Worm (Caenorhabditis elegans) whole organism, early embryonic: ENCODE data around the gene Y39G8B.9.
"Not testable (repeated sequence)": the region's sequence is repeated elsewhere in the genome, so short reads cannot be mapped to it uniquely, and the experiment has no call there.

Source experiments
- B0310.2 ChIP-seq: sonication (generic microtip); optimal IDR thresholded peaks from 2 replicates; lab custom pipeline; 2016; ENCODE audit warnings: mild to moderate bottlenecking, missing genetic modification characterization, missing compliant biosample characterization
- F13C5.2 ChIP-seq: sonication (generic microtip); optimal IDR thresholded peaks from 2 replicates; lab custom pipeline; 2017; ENCODE audit warnings: mild to moderate bottlenecking, missing genetic modification characterization, inconsistent platforms, missing compliant biosample characterization
- aly-1 ChIP-seq: sonication (generic microtip); optimal IDR thresholded peaks from 2 replicates; lab custom pipeline; 2016; ENCODE audit warnings: missing genetic modification characterization, missing compliant biosample characterization
- ama-1 ChIP-seq: fragments of 150-350 bp; optimal IDR thresholded peaks from 2 replicates; lab custom pipeline; 2014
- ceh-13 ChIP-seq: fragments of 200-800 bp; sonication (Bioruptor generic); optimal IDR thresholded peaks from 2 replicates; lab custom pipeline; 2018; ENCODE audit warnings: mild to moderate bottlenecking, missing genetic modification characterization, missing compliant biosample characterization
- ceh-36 ChIP-seq: sonication (generic microtip); optimal IDR thresholded peaks from 2 replicates; lab custom pipeline; 2016; ENCODE audit warnings: missing genetic modification characterization, inconsistent platforms, missing compliant biosample characterization
- ets-7 ChIP-seq: sonication (generic microtip); optimal IDR thresholded peaks from 2 replicates; lab custom pipeline; 2016; ENCODE audit warnings: missing genotype, missing genetic modification characterization, missing compliant biosample characterization
- flt-1 ChIP-seq: fragments of 200-800 bp; sonication (Bioruptor generic); IDR thresholded peaks from 2 replicates; pipeline ENCODE4 v1.3.6; 2022; ENCODE audit warnings: missing genetic modification characterization, missing compliant biosample characterization
- hmbx-1 ChIP-seq: sonication (generic microtip); optimal IDR thresholded peaks from 2 replicates; lab custom pipeline; 2016; ENCODE audit warnings: mild to moderate bottlenecking, missing genetic modification characterization, missing compliant biosample characterization
- hmg-4 ChIP-seq: fragments of 200-800 bp; sonication (Bioruptor generic); optimal IDR thresholded peaks from 2 replicates; lab custom pipeline; 2018; ENCODE audit warnings: mild to moderate bottlenecking, missing genetic modification characterization, missing compliant biosample characterization
- hnd-1 ChIP-seq: sonication (generic microtip); optimal IDR thresholded peaks from 2 replicates; lab custom pipeline; 2016; ENCODE audit warnings: missing genetic modification characterization, missing compliant biosample characterization
- pes-1 ChIP-seq: fragments of 200-800 bp; sonication (Bioruptor generic); IDR thresholded peaks from 2 replicates; pipeline ENCODE4 v1.3.6; 2022; ENCODE audit warnings: missing genetic modification reagents, missing genetic modification characterization, missing compliant biosample characterization
- scrt-1 ChIP-seq: fragments of 200-800 bp; sonication (Bioruptor generic); IDR thresholded peaks from 2 replicates; pipeline ENCODE4 v1.3.6; 2022; ENCODE audit warnings: missing genetic modification characterization, missing compliant biosample characterization
- sea-1 ChIP-seq: fragments of 200-800 bp; sonication (Bioruptor generic); conservative IDR thresholded peaks from 2 replicates; pipeline ENCODE4 v1.3.6; 2022; ENCODE audit warnings: missing genetic modification characterization, missing compliant biosample characterization
- tbx-11 ChIP-seq: fragments of 200-800 bp; sonication (Bioruptor generic); IDR thresholded peaks from 2 replicates; pipeline ENCODE4 v1.3.6; 2022; ENCODE audit warnings: missing genetic modification characterization, missing compliant biosample characterization
- tbx-37 ChIP-seq: fragments of 200-800 bp; sonication (Bioruptor generic); conservative IDR thresholded peaks from 2 replicates; pipeline ENCODE4 v1.3.6; 2022; ENCODE audit warnings: missing genetic modification reagents, missing genetic modification characterization, missing compliant biosample characterization
- tra-4 ChIP-seq: sonication (generic microtip); optimal IDR thresholded peaks from 2 replicates; lab custom pipeline; 2017; ENCODE audit warnings: missing genetic modification characterization, missing compliant biosample characterization

Gene Y39G8B.9

DNA sequence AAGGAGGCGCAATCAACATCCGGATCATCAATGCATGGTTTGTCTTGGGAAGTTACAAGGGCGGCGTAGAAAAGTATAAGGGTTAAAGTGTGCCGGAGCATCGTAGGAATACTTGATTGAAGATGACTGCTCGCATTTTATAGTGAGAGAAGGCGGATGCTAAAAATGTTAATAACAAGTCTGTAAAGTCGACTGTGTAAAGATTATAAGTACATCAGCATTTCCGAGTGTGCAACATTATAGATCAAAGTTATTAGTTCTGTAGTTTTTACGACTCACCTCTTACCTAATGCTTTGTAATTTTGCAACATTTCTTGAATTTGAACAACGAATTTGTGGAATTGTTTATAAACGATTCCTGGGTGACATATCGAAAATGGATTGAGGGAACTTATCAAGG, 13.8 kb downstream of the Y39G8B.9 start, which contains the start of gene Y39G8B.7:
Y39G8B.7 (minus strand) TSS at position 101 of the 400 bp plus-strand sequence.
- TF ChIP-seq ceh-36 (tag; lab: Kevin White, UChicago) (no peak), tbx-11 (GFP tag; lab: Robert Waterston, UW) (no peak), hnd-1 (tag; lab: Kevin White, UChicago) (no peak), tbx-37 (GFP tag; lab: Robert Waterston, UW) (no peak)

DNA sequence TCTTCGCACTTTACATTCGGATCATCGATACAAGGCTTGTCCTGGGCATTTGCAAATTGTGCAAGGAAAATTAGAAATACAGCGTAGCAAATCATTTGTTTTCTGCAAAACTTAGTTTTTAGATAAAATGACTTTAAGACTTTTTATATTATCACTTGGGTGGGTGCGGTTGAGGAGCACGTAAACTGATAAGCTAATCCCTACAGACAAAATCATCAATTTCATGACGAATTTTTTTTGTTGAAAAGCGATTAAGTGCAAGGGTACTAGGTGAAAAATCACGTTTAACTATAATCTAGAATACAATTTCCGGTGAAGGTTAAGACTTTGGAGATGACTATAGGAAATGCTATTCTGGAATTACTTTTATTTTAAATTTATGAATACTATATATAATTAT, 16.3 kb downstream of the Y39G8B.9 start, which contains the start of gene F01D5.1:
F01D5.1 (minus strand) TSS at position 105 of the 400 bp plus-strand sequence.
- TF ChIP-seq scrt-1 (GFP tag; lab: Robert Waterston, UW) (no peak), pes-1 (GFP tag; lab: Robert Waterston, UW) (no peak), tbx-37 (GFP tag; lab: Robert Waterston, UW) (no peak), tbx-11 (GFP tag; lab: Robert Waterston, UW) (no peak), ceh-13 (GFP tag; lab: Kevin White, UChicago) (no peak), tra-4 (tag; lab: Kevin White, UChicago) (no peak), ets-7 (no peak), hnd-1 (tag; lab: Kevin White, UChicago) (no peak), B0310.2 (tag; lab: Kevin White, UChicago) (no peak), aly-1 (tag; lab: Kevin White, UChicago) (no peak), ceh-36 (tag; lab: Kevin White, UChicago) (no peak), hmg-4 (no peak)

DNA sequence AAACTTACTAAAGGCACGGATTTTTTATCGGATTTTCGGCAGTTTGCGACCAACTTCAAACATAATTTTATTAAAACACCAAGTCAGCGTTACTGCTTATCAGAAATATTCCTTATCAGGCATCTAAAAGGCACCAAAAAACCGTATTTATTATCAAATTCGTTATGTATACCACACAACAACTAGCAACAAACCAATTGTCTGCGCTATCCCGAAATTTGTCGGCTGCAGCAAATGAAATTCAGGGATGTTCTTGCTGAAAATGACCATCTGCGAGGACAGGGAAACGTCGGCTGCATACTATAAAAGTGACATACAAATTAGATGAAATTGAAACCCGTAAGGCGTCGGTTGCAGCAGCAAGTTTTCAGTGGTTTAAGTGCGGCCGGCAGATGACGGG, 16.8 kb downstream of the Y39G8B.9 start:
- TF ChIP-seq ama-1, result no peak

DNA sequence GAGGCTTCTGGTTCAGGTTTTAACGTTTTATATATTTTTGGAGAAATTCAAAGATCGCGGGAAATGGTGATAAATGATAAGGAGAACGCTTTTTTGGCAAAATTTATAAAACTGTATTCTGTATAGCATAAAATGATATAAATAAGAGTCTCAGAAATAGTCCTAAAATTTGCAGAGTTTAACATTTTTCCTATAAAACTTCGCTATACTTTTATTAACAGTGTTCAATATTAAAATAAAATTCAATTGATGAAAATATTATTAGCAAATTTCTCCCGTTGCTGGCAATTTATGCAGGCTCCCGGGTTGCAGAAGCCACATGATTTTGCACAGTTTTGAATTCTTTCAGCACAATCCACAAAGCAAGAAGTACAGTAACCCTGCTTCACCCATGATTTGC, 17.8 kb downstream of the Y39G8B.9 start, which contains the start of gene F01D5.2:
F01D5.2 (minus strand) TSS at position 101 of the 400 bp plus-strand sequence.
- TF ChIP-seq flt-1 (GFP tag; lab: Robert Waterston, UW) (no peak), tra-4 (tag; lab: Kevin White, UChicago) (no peak), hmg-4 (no peak), ets-7 (no peak), scrt-1 (GFP tag; lab: Robert Waterston, UW) (no peak), ceh-13 (GFP tag; lab: Kevin White, UChicago) (no peak), sea-1 (GFP tag; lab: Robert Waterston, UW) (no peak), F13C5.2 (tag; lab: Kevin White, UChicago) (no peak), tbx-37 (GFP tag; lab: Robert Waterston, UW) (no peak), hmbx-1 (tag; lab: Kevin White, UChicago) (no peak), pes-1 (GFP tag; lab: Robert Waterston, UW) (no peak), tbx-11 (GFP tag; lab: Robert Waterston, UW) (no peak), hnd-1 (tag; lab: Kevin White, UChicago) (no peak), B0310.2 (tag; lab: Kevin White, UChicago) (no peak), aly-1 (tag; lab: Kevin White, UChicago) (no peak), ceh-36 (tag; lab: Kevin White, UChicago) (no peak), ama-1 (no peak)

DNA sequence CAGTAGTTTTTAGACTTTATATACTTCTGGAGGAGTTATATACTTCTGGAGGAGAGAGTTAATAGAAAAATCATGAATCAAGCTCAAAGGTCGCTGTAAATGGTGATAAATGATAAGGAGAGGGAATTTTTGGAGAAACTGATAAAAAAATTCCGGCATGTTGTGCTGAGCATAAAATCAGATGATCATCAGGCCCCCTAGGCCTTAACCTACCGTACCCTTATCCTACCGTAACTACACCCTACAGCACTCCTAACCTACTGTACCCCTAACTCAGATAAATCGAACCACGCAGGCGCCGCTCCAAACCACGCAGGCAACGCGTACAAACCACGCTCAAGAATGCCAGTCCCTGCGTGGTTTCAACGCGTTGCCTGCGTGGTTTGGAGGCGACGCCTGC, 18.9 kb downstream of the Y39G8B.9 start, which contains the start of gene F01D5.3:
F01D5.3 (minus strand) TSS at position 101 of the 400 bp plus-strand sequence.
- not testable (repeated sequence) for TF ChIP-seq hnd-1 (tag; lab: Kevin White, UChicago); sea-1 (GFP tag; lab: Robert Waterston, UW); F13C5.2 (tag; lab: Kevin White, UChicago)

DNA sequence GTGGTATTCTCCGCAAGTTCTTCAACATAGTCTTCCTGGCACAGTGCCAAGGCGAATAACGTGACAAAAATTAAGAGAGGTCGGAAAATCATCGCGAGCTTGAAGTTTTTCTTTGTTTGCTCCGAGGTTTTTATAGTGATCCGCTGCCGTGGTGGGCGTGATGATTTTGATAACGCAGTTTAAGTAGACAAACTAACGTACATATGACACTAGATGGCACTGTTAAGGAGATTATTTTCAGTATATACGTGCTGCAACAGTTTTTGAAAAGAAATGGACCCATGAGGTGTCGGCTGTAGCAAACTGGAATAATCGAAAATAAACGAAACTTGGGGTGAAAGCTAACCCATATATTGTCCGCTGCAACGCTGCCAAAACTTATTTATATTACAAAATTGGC, 21.0 kb downstream of the Y39G8B.9 start, which contains the start of gene F01D5.5:
F01D5.5 (minus strand) TSS at position 101 of the 400 bp plus-strand sequence.
- no peak for TF ChIP-seq tbx-11 (GFP tag; lab: Robert Waterston, UW)
- TF ChIP-seq hnd-1 (tag; lab: Kevin White, UChicago), result no peak
- TF ChIP-seq ets-7, result no peak
- no peak for TF ChIP-seq ceh-13 (GFP tag; lab: Kevin White, UChicago)
- no peak for TF ChIP-seq sea-1 (GFP tag; lab: Robert Waterston, UW)
- TF ChIP-seq F13C5.2 (tag; lab: Kevin White, UChicago), result no peak
- no peak for TF ChIP-seq ceh-36 (tag; lab: Kevin White, UChicago)
- no peak for TF ChIP-seq tra-4 (tag; lab: Kevin White, UChicago)
- no peak for TF ChIP-seq ama-1
- TF ChIP-seq B0310.2 (tag; lab: Kevin White, UChicago), result no peak
- TF ChIP-seq aly-1 (tag; lab: Kevin White, UChicago), result no peak
- TF ChIP-seq tbx-37 (GFP tag; lab: Robert Waterston, UW), result no peak
- no peak for TF ChIP-seq pes-1 (GFP tag; lab: Robert Waterston, UW)
- no peak for TF ChIP-seq hmg-4
- no peak for TF ChIP-seq scrt-1 (GFP tag; lab: Robert Waterston, UW)
- no peak for TF ChIP-seq flt-1 (GFP tag; lab: Robert Waterston, UW)
- no peak for TF ChIP-seq hmbx-1 (tag; lab: Kevin White, UChicago)

DNA sequence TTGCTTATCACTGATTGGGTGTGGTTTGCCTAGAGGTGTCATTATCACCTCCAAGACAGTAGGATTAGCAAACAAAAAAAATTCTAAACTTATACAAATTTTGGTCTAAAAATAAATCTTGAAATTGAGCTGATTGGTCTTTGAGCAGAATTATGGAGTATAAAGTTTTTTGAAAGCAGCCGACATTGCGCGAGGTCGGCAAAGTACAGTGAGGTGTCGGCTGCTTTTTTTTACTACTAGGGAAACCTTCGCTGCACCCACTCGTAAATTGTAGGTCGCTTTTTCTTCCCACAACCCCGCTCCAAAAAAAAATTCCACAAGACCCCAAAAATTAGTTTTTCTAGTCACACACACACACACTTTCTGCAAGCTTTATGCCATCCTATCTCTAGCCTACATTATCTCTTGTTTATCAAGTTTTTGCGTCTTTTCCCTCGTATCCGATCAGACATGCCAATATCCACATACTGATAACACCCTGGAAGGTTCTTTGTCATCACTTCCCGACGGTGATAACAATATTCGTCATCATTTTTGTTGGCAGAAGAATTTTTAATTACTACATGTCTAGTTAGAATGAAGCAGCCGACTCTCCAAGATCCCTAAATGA, 22.8 kb downstream of the Y39G8B.9 start:
- TF ChIP-seq tbx-11 (GFP tag; lab: Robert Waterston, UW), result no peak
- TF ChIP-seq flt-1 (GFP tag; lab: Robert Waterston, UW), result no peak

DNA sequence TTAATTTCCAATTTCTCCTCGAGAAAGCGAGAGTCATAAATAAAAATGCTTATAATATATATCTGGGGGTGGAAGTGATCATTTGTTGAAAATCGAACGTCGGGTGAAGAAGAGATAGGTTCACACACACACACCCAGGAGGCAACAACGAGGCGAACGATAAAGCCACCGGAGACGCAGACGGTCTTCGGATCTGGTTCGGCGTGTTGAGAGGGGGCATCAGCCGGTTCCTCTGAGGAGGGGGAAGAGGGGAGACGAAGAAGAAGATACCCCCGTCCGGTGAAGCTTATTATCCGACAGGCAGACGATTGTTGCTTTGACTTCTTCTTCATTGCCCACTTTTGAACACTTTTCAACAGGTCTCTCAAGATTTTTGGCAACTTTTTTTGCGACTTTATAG, 23.6 kb downstream of the Y39G8B.9 start:
- no peak for TF ChIP-seq ceh-13 (GFP tag; lab: Kevin White, UChicago)
- TF ChIP-seq scrt-1 (GFP tag; lab: Robert Waterston, UW), result no peak
- TF ChIP-seq hmbx-1 (tag; lab: Kevin White, UChicago), result no peak
- no peak for TF ChIP-seq ceh-36 (tag; lab: Kevin White, UChicago)
- no peak for TF ChIP-seq tbx-11 (GFP tag; lab: Robert Waterston, UW)
- no peak for TF ChIP-seq tbx-37 (GFP tag; lab: Robert Waterston, UW)
- no peak for TF ChIP-seq F13C5.2 (tag; lab: Kevin White, UChicago)
- no peak for TF ChIP-seq aly-1 (tag; lab: Kevin White, UChicago)
- TF ChIP-seq pes-1 (GFP tag; lab: Robert Waterston, UW), result no peak
- TF ChIP-seq B0310.2 (tag; lab: Kevin White, UChicago), result no peak
- TF ChIP-seq hmg-4, result no peak
- TF ChIP-seq sea-1 (GFP tag; lab: Robert Waterston, UW), result no peak
- no peak for TF ChIP-seq flt-1 (GFP tag; lab: Robert Waterston, UW)
- TF ChIP-seq ama-1, result no peak
- no peak for TF ChIP-seq tra-4 (tag; lab: Kevin White, UChicago)
- TF ChIP-seq ets-7, result no peak
